Worm (Caenorhabditis elegans): Measurements from ENCODE around the gene Y24D9A.6.

Y24D9A.6 gene

DNA sequence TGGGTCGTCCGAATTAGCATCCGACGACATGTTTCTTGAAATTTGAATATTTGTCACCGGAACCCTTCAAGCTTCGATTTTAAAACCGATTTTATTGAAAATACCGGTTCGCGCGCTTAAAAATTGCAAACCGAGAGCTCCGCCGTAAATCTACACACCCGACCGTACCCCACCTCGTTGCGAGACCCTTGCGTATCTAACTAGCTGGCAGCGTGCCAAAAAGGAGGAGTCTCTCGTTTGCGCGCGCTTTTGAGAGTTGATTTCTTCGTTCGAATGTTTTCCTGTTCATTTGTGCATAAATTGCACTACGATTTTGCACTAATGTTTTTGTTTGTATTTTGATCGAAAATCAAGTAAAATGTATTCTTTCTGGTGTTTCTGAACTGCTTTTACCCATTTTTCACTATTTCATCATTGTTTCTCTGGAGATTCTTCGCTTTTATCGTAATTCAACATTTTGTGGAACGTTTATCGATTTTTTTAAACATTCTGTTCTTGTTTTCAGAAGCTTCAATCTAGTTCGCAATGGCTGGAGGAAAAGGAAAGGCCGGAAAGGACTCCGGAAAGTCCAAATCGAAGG is 45.6 kb upstream of the Y24D9A.6 start, which contains the start of the genes wapl-1 and htz-1 (continued):
- TF ChIP-seq nhr-27 (tag; optimal IDR thresholded peaks at IDR 0.05) (no peak), atf-7 (tag; optimal IDR thresholded peaks at IDR 0.05) (peak; percentile 72), K12H6.12 (tag; optimal IDR thresholded peaks at IDR 0.05) (peak; percentile 85), F33H1.4 (GFP tag; IDR thresholded peaks at IDR 0.05) (peak; percentile 99), lag-1 (GFP tag; IDR thresholded peaks at IDR 0.05) (no peak), Y53G8AR.9 (GFP tag; conservative IDR thresholded peaks at IDR 0.05) (peak; percentile 88), aptf-2 (GFP tag; conservative IDR thresholded peaks at IDR 0.05) (no peak), C17E4.6 (GFP tag; IDR thresholded peaks at IDR 0.05) (peak; percentile 82; the same call in 1 of the 2 replicates), nhr-179 (tag; optimal IDR thresholded peaks at IDR 0.05) (no peak), pha-4 (tag; optimal IDR thresholded peaks at IDR 0.05) (peak; percentile 88), ztf-3 (GFP tag; optimal IDR thresholded peaks at IDR 0.05) (no peak), egl-18 (GFP tag; IDR thresholded peaks at IDR 0.05) (no peak), sdz-38 (tag; optimal IDR thresholded peaks at IDR 0.05) (no peak), rcor-1 (GFP tag; IDR thresholded peaks at IDR 0.05) (peak; percentile 92), repo-1 (tag; optimal IDR thresholded peaks at IDR 0.05) (peak; percentile 80), ceh-100 (GFP tag; IDR thresholded peaks at IDR 0.05) (peak; percentile 81), tlf-1 (GFP tag; optimal IDR thresholded peaks at IDR 0.05) (peak; percentile 96), unc-62 (GFP tag; optimal IDR thresholded peaks at IDR 0.05) (peak; percentile 21), pbrm-1 (GFP tag; IDR thresholded peaks at IDR 0.05) (peak; percentile 94), hlh-26 (GFP tag; conservative IDR thresholded peaks at IDR 0.05) (no peak), ZK185.1 (tag; optimal IDR thresholded peaks at IDR 0.05; ENCODE audit: poor library complexity, severe bottlenecking) (peak; percentile 88), lsl-1 (GFP tag; optimal IDR thresholded peaks at IDR 0.05) (peak; percentile 96), madf-3 (GFP tag; IDR thresholded peaks at IDR 0.05) (peak; percentile 92), xnd-1 (tag; optimal IDR thresholded peaks at IDR 0.05) (peak; percentile 73), ztf-26 (tag; optimal IDR thresholded peaks at IDR 0.05) (peak; percentile 71), athp-1 (tag; optimal IDR thresholded peaks at IDR 0.05) (peak; percentile 65), B0336.3 (GFP tag; IDR thresholded peaks at IDR 0.05) (peak; percentile 88), ceh-27 (GFP tag; optimal IDR thresholded peaks at IDR 0.05) (peak; percentile 94), ets-4 (GFP tag; optimal IDR thresholded peaks at IDR 0.05) (no peak), F23B12.7 (tag; optimal IDR thresholded peaks at IDR 0.05; ENCODE audit: insufficient read depth) (peak; percentile 58), nhr-80 (tag; optimal IDR thresholded peaks at IDR 0.05) (peak; percentile 67), nhr-120 (GFP tag; IDR thresholded peaks at IDR 0.05) (no peak), madf-10 (tag; optimal IDR thresholded peaks at IDR 0.05) (peak; percentile 65), F57A8.1 (GFP tag; optimal IDR thresholded peaks at IDR 0.05) (no peak), Y79H2A.3 (GFP tag; conservative IDR thresholded peaks at IDR 0.05) (peak; percentile 70; the same call in 1 of the 2 replicates), snpc-1.1 (tag; optimal IDR thresholded peaks at IDR 0.05; ENCODE audit: insufficient read depth) (peak; percentile 45), somi-1 (GFP tag; optimal IDR thresholded peaks at IDR 0.05) (peak; percentile 54), attf-3 (GFP tag; conservative IDR thresholded peaks at IDR 0.05) (peak; percentile 67), dpl-1 (GFP tag; optimal IDR thresholded peaks at IDR 0.05) (peak; percentile 89), F37B4.10 (GFP tag; IDR thresholded peaks at IDR 0.05) (no peak), ceh-58 (GFP tag; IDR thresholded peaks at IDR 0.05) (no peak), F49E8.2 (tag; optimal IDR thresholded peaks at IDR 0.05; ENCODE audit: insufficient read depth) (peak; percentile 78)
